Fruit fly (Drosophila melanogaster): ENCODE measurements around the gene Klp31E.

Klp31E gene

DNA sequence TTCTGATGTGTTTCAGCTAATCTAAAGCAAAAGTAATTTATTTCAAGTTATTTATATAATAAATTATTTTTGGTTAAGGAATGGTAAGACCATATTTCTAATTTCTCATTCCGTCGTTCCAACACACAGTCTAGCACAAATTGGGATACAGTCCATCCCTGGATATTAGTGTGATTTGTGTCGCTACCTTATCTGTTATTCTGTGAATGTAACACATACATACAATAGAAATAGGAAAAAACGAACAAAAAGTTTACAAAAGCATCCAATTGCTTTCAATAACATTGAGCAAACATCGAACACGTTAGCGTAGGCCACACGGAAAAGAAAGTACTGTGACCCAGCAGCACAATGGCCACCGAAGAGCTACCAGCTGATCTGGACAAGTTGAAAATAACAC, 47.3 kb upstream of the Klp31E start, which contains the start of gene CG5056 (continued):
- TF ChIP-seq CG4617 (GFP tag; optimal IDR thresholded peaks at IDR 0.05; ENCODE audit: borderline replicate concordance) (peak; percentile 94), CG10565 (GFP tag; optimal IDR thresholded peaks at IDR 0.05) (no peak), Pdp1 (GFP tag; optimal IDR thresholded peaks at IDR 0.05) (peak in 1 of 2 experiments; percentile 88), CG17186 (GFP tag; optimal IDR thresholded peaks at IDR 0.05) (peak; percentile 48), CG14667 (GFP tag; IDR thresholded peaks at IDR 0.05) (peak; percentile 30; the same call in 1 of the 2 replicates), sens (GFP tag) (peak; percentile 49), Sox100B (GFP tag; optimal IDR thresholded peaks at IDR 0.05) (no peak), CG12659 (GFP tag; optimal IDR thresholded peaks at IDR 0.05) (peak; percentile 75), BEAF-32 (GFP tag; optimal IDR thresholded peaks at IDR 0.05) (peak; percentile 44), MBD-R2 (GFP tag; IDR thresholded peaks at IDR 0.05) (peak; percentile 85), CG3995 (GFP tag; optimal IDR thresholded peaks at IDR 0.05) (peak; percentile 7), dmrt11E (tag; optimal IDR thresholded peaks at IDR 0.05) (peak; percentile 13), Mrtf (GFP tag; IDR thresholded peaks at IDR 0.05) (no peak), sug (tag; optimal IDR thresholded peaks at IDR 0.05) (peak; percentile 37), Myb (GFP tag; optimal IDR thresholded peaks at IDR 0.05) (no peak), luna (GFP tag; optimal IDR thresholded peaks at IDR 0.05) (no peak), nerfin-1 (tag; optimal IDR thresholded peaks at IDR 0.05) (peak; percentile 12), Ets97D (GFP tag; optimal IDR thresholded peaks at IDR 0.05) (peak; percentile 40), nom (GFP tag; optimal IDR thresholded peaks at IDR 0.05) (peak; percentile 44), CG2712 (tag; optimal IDR thresholded peaks at IDR 0.05) (peak; percentile 63), lmd (GFP tag; IDR thresholded peaks at IDR 0.05) (peak; percentile 16; the same call in 1 of the 2 replicates), Atf6 (GFP tag; IDR thresholded peaks at IDR 0.05) (no peak), CG1603 (tag; optimal IDR thresholded peaks at IDR 0.05) (peak; percentile 100), CG13424 (tag; optimal IDR thresholded peaks at IDR 0.05) (peak; percentile 30), Oaz (GFP tag; IDR thresholded peaks at IDR 0.05) (no peak), az2 (GFP tag; optimal IDR thresholded peaks at IDR 0.05) (no peak), ERR (GFP tag; optimal IDR thresholded peaks at IDR 0.05) (no peak), abd-A (tag; optimal IDR thresholded peaks at IDR 0.05) (no peak), CG13894 (tag; optimal IDR thresholded peaks at IDR 0.05) (no peak), Sry-δ (GFP tag; optimal IDR thresholded peaks at IDR 0.05) (peak; percentile 26), H2.0 (GFP tag; IDR thresholded peaks at IDR 0.05) (no peak), CG17912 (GFP tag; optimal IDR thresholded peaks at IDR 0.05) (peak; percentile 19), exex (tag; optimal IDR thresholded peaks at IDR 0.05) (no peak), dpn (GFP tag; optimal IDR thresholded peaks at IDR 0.05) (peak in 1 of 2 experiments; percentile 31), CG9817 (tag; optimal IDR thresholded peaks at IDR 0.05) (no peak), knrl (GFP tag; IDR thresholded peaks at IDR 0.05; ENCODE audit: partially characterized antibody) (peak; percentile 39; the same call in 1 of the 3 replicates), Blimp-1 (GFP tag; optimal IDR thresholded peaks at IDR 0.05) (no peak), cg (GFP tag; optimal IDR thresholded peaks at IDR 0.05) (peak; percentile 64), CG17802 (tag; optimal IDR thresholded peaks at IDR 0.05) (peak; percentile 83), CG15514 (GFP tag; optimal IDR thresholded peaks at IDR 0.05) (peak; percentile 31), CG2116 (GFP tag; optimal IDR thresholded peaks at IDR 0.05) (peak; percentile 56), gfzf (GFP tag; optimal IDR thresholded peaks at IDR 0.05) (peak; percentile 61), Sry-β (GFP tag; optimal IDR thresholded peaks at IDR 0.05) (peak; percentile 50), CG18764 (GFP tag; optimal IDR thresholded peaks at IDR 0.05) (no peak), CG17359 (tag; optimal IDR thresholded peaks at IDR 0.05) (no peak), slou (GFP tag; optimal IDR thresholded peaks at IDR 0.05) (peak; percentile 27), CG31441 (GFP tag; IDR thresholded peaks at IDR 0.05) (no peak), Dref (GFP tag; IDR thresholded peaks at IDR 0.05) (peak; percentile 39), CG30020 (tag; optimal IDR thresholded peaks at IDR 0.05) (peak; percentile 100), btn (GFP tag; optimal IDR thresholded peaks at IDR 0.05) (no peak)

Measured in whole organism, embryonic.